Worm (Caenorhabditis elegans) whole organism, L3 larva: Measurements from ENCODE around the gene gfl-1.

Experiments
- ama-1 ChIP-seq: fragments of 150-350 bp; optimal IDR thresholded peaks from 2 replicates; lab custom pipeline; 2018
- ceh-16 ChIP-seq: sonication (generic microtip); optimal IDR thresholded peaks from 2 replicates; lab custom pipeline; 2017; ENCODE audit warnings: missing biosample characterization, missing genetic modification characterization
- fos-1 ChIP-seq: fragments of 150-350 bp; optimal IDR thresholded peaks from 2 replicates; lab custom pipeline; 2014; ENCODE audit warnings: missing biosample characterization, missing genetic modification characterization
- mdl-1 ChIP-seq: fragments of 150-350 bp; optimal IDR thresholded peaks from 2 replicates; lab custom pipeline; 2014; ENCODE audit warnings: missing biosample characterization, missing genetic modification characterization
- nhr-11 ChIP-seq: fragments of 150-350 bp; optimal IDR thresholded peaks from 2 replicates; lab custom pipeline; 2014; ENCODE audit warnings: missing biosample characterization, missing genetic modification characterization
- nhr-237 ChIP-seq: fragments of 150-350 bp; optimal IDR thresholded peaks from 2 replicates; lab custom pipeline; 2014; ENCODE audit warnings: missing biosample characterization, missing genetic modification characterization
- nhr-43 ChIP-seq: sonication (generic microtip); optimal IDR thresholded peaks from 2 replicates; lab custom pipeline; 2016; ENCODE audit warnings: mild to moderate bottlenecking, missing genetic modification characterization, missing compliant biosample characterization; ENCODE audit not compliant: poor library complexity, severe bottlenecking
- nhr-76 ChIP-seq: fragments of 150-350 bp; sonication (generic microtip); optimal IDR thresholded peaks from 5 replicates; lab custom pipeline; 2014; ENCODE audit warnings: missing biosample characterization, missing genetic modification characterization
- tbx-2 ChIP-seq: sonication (generic microtip); optimal IDR thresholded peaks from 2 replicates; lab custom pipeline; 2016; ENCODE audit warnings: mild to moderate bottlenecking, missing genetic modification characterization, missing compliant biosample characterization
- unc-62 ChIP-seq: fragments of 150-350 bp; sonication (generic microtip); optimal IDR thresholded peaks from 4 replicates; lab custom pipeline; 2014; ENCODE audit warnings: missing biosample characterization, missing genetic modification reagents, missing genetic modification characterization
- ztf-4 ChIP-seq: fragments of 150-350 bp; optimal IDR thresholded peaks from 2 replicates; lab custom pipeline; 2014; ENCODE audit warnings: missing biosample characterization, missing genetic modification characterization

- TF ChIP-seq unc-62 (GFP tag; lab: Kevin White, UChicago) (no peak), fos-1 (tag; lab: Kevin White, UChicago) (peak; percentile 31), ama-1 (lab: Kevin White, UChicago) (no peak), nhr-43 (tag; lab: Kevin White, UChicago) (peak; percentile 93), tbx-2 (tag; lab: Kevin White, UChicago) (peak; percentile 61), nhr-11 (tag; lab: Kevin White, UChicago) (no peak), ztf-4 (tag; lab: Kevin White, UChicago) (no peak), nhr-76 (no peak), ceh-16 (no peak), mdl-1 (tag; lab: Kevin White, UChicago) (peak; percentile 36), nhr-237 (tag; lab: Kevin White, UChicago) (no peak)
These were observed 45.1 kb downstream of the gfl-1 start, which contains the start of gene sec-24.1 for ce11 chrIV:11566146-11566545.
